Worm (Caenorhabditis elegans) whole organism, L4 larva: ENCODE measurements around the gene irld-17.

Experiments used
- F10B5.3 ChIP-seq: sonication (generic microtip); optimal IDR thresholded peaks from 2 replicates; lab custom pipeline; 2016; ENCODE audit warnings: mild to moderate bottlenecking, missing genetic modification characterization, missing compliant biosample characterization
- attf-4 ChIP-seq: sonication (generic microtip); optimal IDR thresholded peaks from 3 replicates; lab custom pipeline; 2017; ENCODE audit warnings: missing biosample characterization, missing genetic modification characterization
- skn-1 ChIP-seq: fragments of 150-350 bp; optimal IDR thresholded peaks from 2 replicates; lab custom pipeline; 2014; ENCODE audit warnings: missing biosample characterization, missing genetic modification characterization

ce11 chrV:1631717-1632116 is at the start of gene irld-17:
- no peak for TF ChIP-seq skn-1 (tag; lab: Kevin White, UChicago)
- no peak for TF ChIP-seq attf-4
- no peak for TF ChIP-seq F10B5.3 (tag; lab: Kevin White, UChicago)
